Fruit fly (Drosophila melanogaster) whole organism, embryonic: ENCODE measurements around the gene Gk1.

Experiments
- Ada2b ChIP-seq: fragments of 200-800 bp; sonication (Bioruptor generic); IDR thresholded peaks from 2 replicates; pipeline ENCODE4 v1.3.6; 2022; ENCODE audit warnings: missing biosample characterization, missing genetic modification characterization
- B-H2 ChIP-seq: fragments of 200-800 bp; sonication (Bioruptor generic); optimal IDR thresholded peaks from 2 replicates; lab custom pipeline; 2018; ENCODE audit warnings: missing biosample characterization, mild to moderate bottlenecking, missing genetic modification characterization
- BEAF-32 ChIP-seq: fragments of 200-800 bp; sonication (Bioruptor generic); optimal IDR thresholded peaks from 3 replicates; lab custom pipeline; 2017; ENCODE audit warnings: missing biosample characterization, missing genetic modification characterization, mild to moderate bottlenecking, moderate library complexity, missing genetic modification reagents
- CG10267 ChIP-seq: fragments of 200-800 bp; sonication (Bioruptor generic); optimal IDR thresholded peaks from 2 replicates; lab custom pipeline; 2018; ENCODE audit warnings: missing biosample characterization, mild to moderate bottlenecking, missing genetic modification characterization, moderate library complexity
- CG11723 ChIP-seq: fragments of 200-800 bp; sonication (Bioruptor generic); optimal IDR thresholded peaks from 2 replicates; lab custom pipeline; 2017; ENCODE audit warnings: missing biosample characterization, mild to moderate bottlenecking, missing genetic modification characterization
- CG1233 ChIP-seq: fragments of 200-800 bp; sonication (Bioruptor generic); optimal IDR thresholded peaks from 4 replicates; lab custom pipeline; 2018; ENCODE audit warnings: missing biosample characterization, mild to moderate bottlenecking, missing genetic modification characterization
- CG12659 ChIP-seq: fragments of 200-800 bp; sonication (Bioruptor generic); optimal IDR thresholded peaks from 3 replicates; lab custom pipeline; 2017; ENCODE audit warnings: mild to moderate bottlenecking, missing biosample characterization, missing genetic modification reagents, missing genetic modification characterization
- CG14860 ChIP-seq: fragments of 200-800 bp; sonication (Bioruptor generic); IDR thresholded peaks from 3 replicates; pipeline ENCODE4 v1.3.6; 2022; ENCODE audit warnings: missing biosample characterization, missing genetic modification characterization; ENCODE audit not compliant: partially characterized antibody
- CG17568 ChIP-seq: fragments of 200-800 bp; sonication (Bioruptor generic); optimal IDR thresholded peaks from 2 replicates; lab custom pipeline; 2018; ENCODE audit warnings: missing biosample characterization, mild to moderate bottlenecking, missing genetic modification characterization, moderate library complexity
- CG17829 ChIP-seq: fragments of 200-800 bp; optimal IDR thresholded peaks from 2 replicates; lab custom pipeline; 2019; ENCODE audit warnings: missing biosample characterization, mild to moderate bottlenecking, missing genetic modification characterization, moderate library complexity
- CG2199 ChIP-seq: fragments of 200-800 bp; sonication (Bioruptor generic); IDR thresholded peaks from 3 replicates; pipeline ENCODE4 v1.3.6; 2022; ENCODE audit warnings: missing biosample characterization, missing genetic modification characterization
- CG2889 ChIP-seq: fragments of 200-800 bp; sonication (Bioruptor generic); IDR thresholded peaks from 3 replicates; pipeline ENCODE4 v1.3.6; 2022; ENCODE audit warnings: missing biosample characterization, missing genetic modification characterization
- CG32767 ChIP-seq: fragments of 200-800 bp; sonication (Bioruptor generic); IDR thresholded peaks from 2 replicates; pipeline ENCODE4 v1.3.6; 2022; ENCODE audit warnings: missing biosample characterization, missing genetic modification characterization
- CG33557 ChIP-seq: fragments of 200-800 bp; sonication (Bioruptor generic); optimal IDR thresholded peaks from 2 replicates; lab custom pipeline; 2019; ENCODE audit warnings: missing biosample characterization, mild to moderate bottlenecking, missing genetic modification characterization, moderate library complexity
- CG34376 ChIP-seq: fragments of 200-800 bp; sonication (Bioruptor generic); optimal IDR thresholded peaks from 2 replicates; lab custom pipeline; 2018; ENCODE audit warnings: missing biosample characterization, mild to moderate bottlenecking, missing genetic modification characterization
- CG34422 ChIP-seq: fragments of 200-800 bp; sonication (Bioruptor generic); IDR thresholded peaks from 3 replicates; pipeline ENCODE4 v1.3.6; 2022; ENCODE audit warnings: missing biosample characterization, missing genetic modification characterization
- CG4328 ChIP-seq: fragments of 200-800 bp; sonication (Bioruptor generic); optimal IDR thresholded peaks from 3 replicates; lab custom pipeline; 2017; ENCODE audit warnings: missing biosample characterization, missing genetic modification reagents, missing genetic modification characterization
- CG4360 ChIP-seq: fragments of 200-800 bp; sonication (Bioruptor generic); IDR thresholded peaks from 2 replicates; pipeline ENCODE4 v1.3.6; 2022; ENCODE audit warnings: missing biosample characterization, missing genetic modification characterization
- CG6654 ChIP-seq: fragments of 200-800 bp; sonication (Bioruptor generic); optimal IDR thresholded peaks from 2 replicates; lab custom pipeline; 2017; ENCODE audit warnings: missing biosample characterization, mild to moderate bottlenecking, missing genetic modification characterization
- CoRest ChIP-seq: fragments of 200-800 bp; sonication (Bioruptor generic); optimal IDR thresholded peaks from 3 replicates; lab custom pipeline; 2018; ENCODE audit warnings: missing biosample characterization, mild to moderate bottlenecking, missing genetic modification characterization, moderate library complexity
- Dref ChIP-seq: fragments of 200-800 bp; sonication (Bioruptor generic); IDR thresholded peaks from 2 replicates; pipeline ENCODE4 v1.3.6; 2022; ENCODE audit warnings: missing biosample characterization, missing genetic modification characterization
- E2f1 ChIP-seq: fragments of 200-800 bp; sonication (Bioruptor generic); IDR thresholded peaks from 2 replicates; pipeline ENCODE4 v1.3.6; 2022; ENCODE audit warnings: missing biosample characterization, missing genetic modification characterization
- Fer1 ChIP-seq: fragments of 200-800 bp; sonication (Bioruptor generic); optimal IDR thresholded peaks from 2 replicates; lab custom pipeline; 2017; ENCODE audit warnings: missing biosample characterization, mild to moderate bottlenecking, missing genetic modification characterization
- Hey ChIP-seq: fragments of 200-800 bp; sonication (Bioruptor generic); optimal IDR thresholded peaks from 3 replicates; lab custom pipeline; 2018; ENCODE audit warnings: missing biosample characterization, mild to moderate bottlenecking, missing genetic modification characterization
- Hr51 ChIP-seq, 2 experiments: fragments of 200-800 bp; sonication (Bioruptor generic); optimal IDR thresholded peaks; 2 replicates in 1 of 2; 3 replicates in 1 of 2; lab custom pipeline; 2016 to 2018; ENCODE audit warnings: missing biosample characterization in 2 of 2, missing genetic modification characterization in 2 of 2, mild to moderate bottlenecking in 1 of 2, moderate library complexity in 1 of 2
- Hr78 ChIP-seq, 2 experiments: fragments of 200-800 bp in 1 of 2; fragments of >200 bp in 1 of 2; sonication (Bioruptor generic) in 1 of 2; optimal IDR thresholded peaks; 2 replicates each; lab custom pipeline; 2017 to 2019; ENCODE audit warnings: missing biosample characterization in 2 of 2, missing genetic modification characterization in 2 of 2, mild to moderate bottlenecking in 1 of 2, moderate library complexity in 1 of 2
- Lim3 ChIP-seq: fragments of 200-800 bp; sonication (Bioruptor generic); IDR thresholded peaks from 2 replicates; pipeline ENCODE4 v1.3.6; 2022; ENCODE audit warnings: missing biosample characterization, missing genetic modification characterization
- MBD-R2 ChIP-seq: fragments of 200-800 bp; sonication (Bioruptor generic); IDR thresholded peaks from 2 replicates; pipeline ENCODE4 v1.3.6; 2022; ENCODE audit warnings: missing biosample characterization, missing genetic modification characterization
- Med ChIP-seq: fragments of 200-800 bp; sonication (Bioruptor generic); peaks from one replicate; lab custom pipeline; 2016; ENCODE audit warnings: missing biosample characterization, missing genetic modification characterization, mild to moderate bottlenecking, inconsistent platforms, moderate library complexity
- Ptx1 ChIP-seq: fragments of 200-800 bp; sonication (Bioruptor generic); IDR thresholded peaks from 2 replicates; pipeline ENCODE4 v1.3.6; 2022; ENCODE audit warnings: missing biosample characterization, missing genetic modification characterization
- Scr ChIP-seq: fragments of 200-800 bp; sonication (Bioruptor generic); IDR thresholded peaks from 2 replicates; pipeline ENCODE4 v1.3.6; 2022; ENCODE audit warnings: missing biosample characterization, missing genetic modification characterization; ENCODE audit not compliant: partially characterized antibody
- Sin3A ChIP-seq: fragments of >200 bp; optimal IDR thresholded peaks from 2 replicates; lab custom pipeline; 2018
- Sry-β ChIP-seq: fragments of 200-800 bp; sonication (Bioruptor generic); optimal IDR thresholded peaks from 2 replicates; lab custom pipeline; 2018; ENCODE audit warnings: missing biosample characterization, mild to moderate bottlenecking, missing genetic modification characterization, moderate library complexity
- Sry-δ ChIP-seq: fragments of 200-800 bp; sonication (Bioruptor generic); optimal IDR thresholded peaks from 2 replicates; lab custom pipeline; 2016; ENCODE audit warnings: missing biosample characterization, missing genetic modification characterization
- YL-1 ChIP-seq: fragments of 200-800 bp; sonication (Bioruptor generic); optimal IDR thresholded peaks from 3 replicates; lab custom pipeline; 2017; ENCODE audit warnings: missing biosample characterization, mild to moderate bottlenecking, missing genetic modification characterization
- abd-A ChIP-seq: fragments of 200-800 bp; sonication (Bioruptor generic); optimal IDR thresholded peaks from 3 replicates; lab custom pipeline; 2019; ENCODE audit warnings: missing biosample characterization, mild to moderate bottlenecking, missing genetic modification characterization, moderate library complexity
- bigmax ChIP-seq: fragments of 200-800 bp; sonication (Bioruptor generic); optimal IDR thresholded peaks from 2 replicates; lab custom pipeline; 2018; ENCODE audit warnings: missing biosample characterization, mild to moderate bottlenecking, missing genetic modification characterization
- br ChIP-seq: fragments of >200 bp; optimal IDR thresholded peaks from 2 replicates; lab custom pipeline; 2017
- cad ChIP-seq: fragments of >200 bp; optimal IDR thresholded peaks from 2 replicates; lab custom pipeline; 2017; ENCODE audit warnings: missing biosample characterization, missing genetic modification characterization
- da ChIP-seq: fragments of 200-800 bp; sonication (Bioruptor generic); optimal IDR thresholded peaks from 2 replicates; lab custom pipeline; 2016; ENCODE audit warnings: missing biosample characterization, missing genetic modification characterization
- dmrt11E ChIP-seq: fragments of 200-800 bp; sonication (Bioruptor generic); optimal IDR thresholded peaks from 3 replicates; lab custom pipeline; 2018; ENCODE audit warnings: missing biosample characterization, mild to moderate bottlenecking, missing genetic modification characterization, moderate library complexity
- emc ChIP-seq: fragments of 200-800 bp; sonication (Bioruptor generic); optimal IDR thresholded peaks from 2 replicates; lab custom pipeline; 2016; ENCODE audit warnings: missing biosample characterization, missing genetic modification characterization
- en ChIP-seq: fragments of 200-800 bp; sonication (Bioruptor generic); optimal IDR thresholded peaks from 2 replicates; lab custom pipeline; 2016; ENCODE audit warnings: missing biosample characterization, missing genetic modification characterization
- eve ChIP-seq, 2 experiments: fragments of >200 bp; optimal IDR thresholded peaks; 2 replicates each; lab custom pipeline; 2017; ENCODE audit warnings: missing biosample characterization in 2 of 2, missing genetic modification characterization in 2 of 2
- gfzf ChIP-seq: fragments of 200-800 bp; sonication (Bioruptor generic); optimal IDR thresholded peaks from 2 replicates; lab custom pipeline; 2016; ENCODE audit warnings: missing biosample characterization, mild to moderate bottlenecking, missing genetic modification characterization, moderate library complexity
- grau ChIP-seq: fragments of 200-800 bp; optimal IDR thresholded peaks from 3 replicates; lab custom pipeline; 2019; ENCODE audit warnings: missing biosample characterization, mild to moderate bottlenecking, missing genetic modification characterization, moderate library complexity
- lab ChIP-seq: fragments of 200-800 bp; sonication (Bioruptor generic); optimal IDR thresholded peaks from 3 replicates; lab custom pipeline; 2017; ENCODE audit warnings: missing biosample characterization, missing genetic modification characterization, mild to moderate bottlenecking, moderate library complexity, missing genetic modification reagents
- luna ChIP-seq: fragments of 200-800 bp; sonication (Bioruptor generic); optimal IDR thresholded peaks from 2 replicates; lab custom pipeline; 2016; ENCODE audit warnings: missing biosample characterization, missing genetic modification characterization
- pzg ChIP-seq: fragments of 200-800 bp; sonication (Bioruptor generic); optimal IDR thresholded peaks from 3 replicates; lab custom pipeline; 2018; ENCODE audit warnings: missing biosample characterization, mild to moderate bottlenecking, missing genetic modification characterization, moderate library complexity
- slp2 ChIP-seq: fragments of 200-800 bp; sonication (Bioruptor generic); optimal IDR thresholded peaks from 2 replicates; lab custom pipeline; 2016; ENCODE audit warnings: missing biosample characterization, missing genetic modification characterization
- trem ChIP-seq: fragments of 200-800 bp; optimal IDR thresholded peaks from 3 replicates; lab custom pipeline; 2019; ENCODE audit warnings: missing biosample characterization, mild to moderate bottlenecking, missing genetic modification characterization, moderate library complexity

The Gk1 gene

DNA sequence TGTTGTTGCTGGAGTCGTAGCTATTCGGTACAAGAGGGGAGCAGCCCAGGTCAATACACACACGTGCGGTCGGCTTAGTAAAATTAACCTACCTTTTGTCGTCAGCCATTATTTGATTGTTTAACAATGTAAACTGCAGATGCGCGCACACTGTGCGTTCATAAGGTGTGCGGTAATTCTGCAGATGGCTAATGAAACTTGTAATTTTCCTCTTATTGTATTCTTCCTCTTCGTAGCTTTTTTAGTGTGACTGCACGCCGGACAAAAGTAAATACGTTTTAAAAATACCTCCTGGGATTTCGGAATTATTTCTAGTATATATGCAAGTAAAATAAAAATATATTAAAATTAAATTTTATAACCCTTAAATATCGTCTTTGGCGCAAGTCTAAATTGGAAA lies 5.6 kb upstream of the Gk1 start, which contains the start of gene Prp4k:
Prp4k (minus strand) TSS at position 258 of the 400 bp plus-strand sequence.
- TF ChIP-seq E2f1 (GFP tag; lab: Robert Waterston, UW) (no peak), B-H2 (GFP tag; lab: Kevin White, UChicago) (no peak), Hey (tag; lab: Kevin White, UChicago) (no peak), CG34422 (GFP tag; lab: Robert Waterston, UW) (peak; percentile 27; the same call in 1 of the 3 replicates), CG6654 (GFP tag; lab: Kevin White, UChicago) (no peak), Sry-δ (GFP tag; lab: Kevin White, UChicago) (no peak), CG14860 (GFP tag; lab: Robert Waterston, UW) (0 out of 3 replicates have a peak, but pooled peaks have one; percentile 26), CG34376 (GFP tag; lab: Kevin White, UChicago) (no peak), Scr (GFP tag; lab: Robert Waterston, UW) (no peak; the same call in 1 of the 2 replicates), YL-1 (GFP tag; lab: Kevin White, UChicago) (peak; percentile 72), CG2889 (GFP tag; lab: Robert Waterston, UW) (no peak), Ada2b (GFP tag; lab: Robert Waterston, UW) (no peak), Hr78 (GFP tag; optimal IDR thresholded peaks at IDR 0.05; lab: Kevin White, UChicago) (no peak), slp2 (GFP tag; lab: Kevin White, UChicago) (no peak), Dref (GFP tag; lab: Robert Waterston, UW) (no peak), emc (no peak), lab (GFP tag; lab: Kevin White, UChicago) (no peak), abd-A (tag; lab: Kevin White, UChicago) (no peak), CoRest (tag; lab: Kevin White, UChicago) (no peak), da (GFP tag; lab: Kevin White, UChicago) (no peak), Sry-β (GFP tag; lab: Kevin White, UChicago) (no peak), CG33557 (no peak), luna (no peak), en (GFP tag; lab: Kevin White, UChicago) (no peak), grau (no peak), Ptx1 (no peak), Fer1 (peak; percentile 21), br (no peak), dmrt11E (tag; lab: Kevin White, UChicago) (no peak), CG12659 (GFP tag; lab: Kevin White, UChicago) (peak; percentile 63), CG11723 (no peak), CG32767 (GFP tag; lab: Robert Waterston, UW) (no peak), pzg (GFP tag; lab: Kevin White, UChicago) (peak; percentile 50), MBD-R2 (peak; percentile 61), Med (GFP tag; lab: Kevin White, UChicago) (peak; percentile 70), CG17829 (tag; lab: Kevin White, UChicago) (peak; percentile 19), trem (peak; percentile 41), Lim3 (GFP tag; lab: Robert Waterston, UW) (no peak), CG17568 (GFP tag; lab: Kevin White, UChicago) (no peak), cad (GFP tag; lab: Kevin White, UChicago) (no peak), CG10267 (peak; percentile 4), BEAF-32 (GFP tag; lab: Kevin White, UChicago) (peak; percentile 11), CG2199 (GFP tag; lab: Robert Waterston, UW) (no peak), CG1233 (GFP tag; lab: Kevin White, UChicago) (no peak), Sin3A (lab: Kevin White, UChicago) (no peak), CG4328 (GFP tag; lab: Kevin White, UChicago) (no peak), CG4360 (no peak), gfzf (GFP tag; lab: Kevin White, UChicago) (peak; percentile 67), Hr51 (GFP tag; optimal IDR thresholded peaks at IDR 0.05; lab: Kevin White, UChicago) (no peak), eve (GFP tag; optimal IDR thresholded peaks at IDR 0.05; lab: Kevin White, UChicago) (no peak), bigmax (GFP tag; lab: Kevin White, UChicago) (peak; percentile 56)
